Fruit fly (Drosophila melanogaster) whole organism, embryonic: ENCODE results near the gene VhaSFD.

Source experiments
- CG10267 ChIP-seq: fragments of 200-800 bp; sonication (Bioruptor generic); optimal IDR thresholded peaks from 2 replicates; lab custom pipeline; 2018; ENCODE audit warnings: missing biosample characterization, mild to moderate bottlenecking, missing genetic modification characterization, moderate library complexity
- CG10543 ChIP-seq: fragments of 200-800 bp; sonication (Bioruptor generic); optimal IDR thresholded peaks from 3 replicates; lab custom pipeline; 2017; ENCODE audit warnings: missing biosample characterization, mild to moderate bottlenecking, missing genetic modification characterization, moderate library complexity
- CG10979 ChIP-seq: fragments of 200-800 bp; sonication (Bioruptor generic); optimal IDR thresholded peaks from 2 replicates; lab custom pipeline; 2018; ENCODE audit warnings: missing biosample characterization, mild to moderate bottlenecking, missing genetic modification characterization, moderate library complexity
- CG13424 ChIP-seq: fragments of 200-800 bp; sonication (Bioruptor generic); optimal IDR thresholded peaks from 2 replicates; lab custom pipeline; 2019; ENCODE audit warnings: missing biosample characterization, mild to moderate bottlenecking, missing genetic modification characterization, moderate library complexity
- CG13894 ChIP-seq: fragments of 200-800 bp; sonication (Bioruptor generic); optimal IDR thresholded peaks from 3 replicates; lab custom pipeline; 2018; ENCODE audit warnings: missing biosample characterization, mild to moderate bottlenecking, missing genetic modification characterization, moderate library complexity
- CG14050 ChIP-seq: fragments of 200-800 bp; sonication (Bioruptor generic); IDR thresholded peaks from 3 replicates; pipeline ENCODE4 v1.3.6; 2022; ENCODE audit warnings: missing biosample characterization, missing genetic modification characterization
- CG16863 ChIP-seq: fragments of 200-800 bp; sonication (Bioruptor generic); optimal IDR thresholded peaks from 3 replicates; lab custom pipeline; 2016; ENCODE audit warnings: missing biosample characterization, missing genetic modification characterization
- CG17361 ChIP-seq: fragments of 200-800 bp; sonication (Bioruptor generic); IDR thresholded peaks from 3 replicates; pipeline ENCODE4 v1.3.6; 2022; ENCODE audit warnings: missing biosample characterization, missing genetic modification characterization
- CG18262 ChIP-seq: fragments of 200-800 bp; optimal IDR thresholded peaks from 3 replicates; lab custom pipeline; 2019; ENCODE audit warnings: missing biosample characterization, mild to moderate bottlenecking, missing genetic modification characterization, moderate library complexity
- CG18476 ChIP-seq: fragments of 200-800 bp; sonication (Bioruptor generic); optimal IDR thresholded peaks from 2 replicates; lab custom pipeline; 2016; ENCODE audit warnings: missing biosample characterization, mild to moderate bottlenecking, missing genetic modification characterization
- CG2120 ChIP-seq: fragments of 200-800 bp; sonication (Bioruptor generic); optimal IDR thresholded peaks from 3 replicates; lab custom pipeline; 2016; ENCODE audit warnings: missing biosample characterization, missing genetic modification characterization
- CG33213 ChIP-seq: fragments of 200-800 bp; sonication (Bioruptor generic); optimal IDR thresholded peaks from 3 replicates; lab custom pipeline; 2016; ENCODE audit warnings: missing biosample characterization, missing genetic modification characterization
- CG4404 ChIP-seq: fragments of 200-800 bp; sonication (Bioruptor generic); IDR thresholded peaks from 2 replicates; pipeline ENCODE4 v1.3.6; 2022; ENCODE audit warnings: missing biosample characterization, missing genetic modification characterization
- CG6683 ChIP-seq: fragments of 200-800 bp; sonication (Bioruptor generic); optimal IDR thresholded peaks from 2 replicates; lab custom pipeline; 2017; ENCODE audit warnings: missing biosample characterization, mild to moderate bottlenecking, missing genetic modification characterization, missing genetic modification reagents
- CG7556 ChIP-seq: fragments of 200-800 bp; sonication (Bioruptor generic); optimal IDR thresholded peaks from 2 replicates; lab custom pipeline; 2017; ENCODE audit warnings: missing biosample characterization, mild to moderate bottlenecking, missing genetic modification characterization
- CG9932 ChIP-seq: fragments of 200-800 bp; sonication (Bioruptor generic); IDR thresholded peaks from 2 replicates; pipeline ENCODE4 v1.3.6; 2022; ENCODE audit warnings: missing biosample characterization, missing genetic modification characterization
- Dbx ChIP-seq: fragments of 200-800 bp; sonication (Bioruptor generic); IDR thresholded peaks from 3 replicates; pipeline ENCODE4 v1.3.6; 2022; ENCODE audit warnings: missing biosample characterization, missing genetic modification characterization
- Dp ChIP-seq: fragments of 200-800 bp; sonication (Bioruptor generic); optimal IDR thresholded peaks from 2 replicates; lab custom pipeline; 2018; ENCODE audit warnings: missing biosample characterization, mild to moderate bottlenecking, missing genetic modification characterization, moderate library complexity
- Fer1 ChIP-seq: fragments of 200-800 bp; sonication (Bioruptor generic); optimal IDR thresholded peaks from 2 replicates; lab custom pipeline; 2017; ENCODE audit warnings: missing biosample characterization, mild to moderate bottlenecking, missing genetic modification characterization
- GATAe ChIP-seq: fragments of 200-800 bp; sonication (Bioruptor generic); conservative IDR thresholded peaks from 2 replicates; pipeline ENCODE4 v1.3.6; 2022; ENCODE audit warnings: missing biosample characterization, missing genetic modification characterization
- HLH3B ChIP-seq: fragments of 200-800 bp; sonication (Bioruptor generic); IDR thresholded peaks from 2 replicates; pipeline ENCODE4 v1.3.6; 2022; ENCODE audit warnings: missing biosample characterization, missing genetic modification characterization
- Hr3 ChIP-seq: fragments of 200-800 bp; sonication (Bioruptor generic); optimal IDR thresholded peaks from 3 replicates; lab custom pipeline; 2016; ENCODE audit warnings: missing biosample characterization, missing genetic modification characterization
- Hr39 ChIP-seq: fragments of >200 bp; optimal IDR thresholded peaks from 2 replicates; lab custom pipeline; 2017
- Nf-YB ChIP-seq: fragments of 200-800 bp; sonication (Bioruptor generic); optimal IDR thresholded peaks from 3 replicates; lab custom pipeline; 2019; ENCODE audit warnings: missing biosample characterization, mild to moderate bottlenecking, missing genetic modification characterization, moderate library complexity
- NfI ChIP-seq: fragments of 200-800 bp; sonication (Bioruptor generic); optimal IDR thresholded peaks from 3 replicates; lab custom pipeline; 2018; ENCODE audit warnings: missing biosample characterization, mild to moderate bottlenecking, missing genetic modification characterization, moderate library complexity
- Oaz ChIP-seq: fragments of 200-800 bp; sonication (Bioruptor generic); IDR thresholded peaks from 2 replicates; pipeline ENCODE4 v1.3.6; 2022; ENCODE audit warnings: missing biosample characterization, missing genetic modification characterization
- Rx ChIP-seq: fragments of 200-800 bp; sonication (Bioruptor generic); IDR thresholded peaks from 2 replicates; pipeline ENCODE4 v1.3.6; 2022; ENCODE audit warnings: missing biosample characterization, missing genetic modification characterization
- Sox100B ChIP-seq: fragments of 200-800 bp; sonication (Bioruptor generic); optimal IDR thresholded peaks from 3 replicates; lab custom pipeline; 2018; ENCODE audit warnings: missing biosample characterization, mild to moderate bottlenecking, missing genetic modification characterization
- br ChIP-seq: fragments of >200 bp; optimal IDR thresholded peaks from 2 replicates; lab custom pipeline; 2017
- corto ChIP-seq: fragments of 200-800 bp; sonication (Bioruptor generic); optimal IDR thresholded peaks from 2 replicates; lab custom pipeline; 2016; ENCODE audit warnings: missing biosample characterization, mild to moderate bottlenecking, missing genetic modification characterization, moderate library complexity
- da ChIP-seq: fragments of 200-800 bp; sonication (Bioruptor generic); optimal IDR thresholded peaks from 2 replicates; lab custom pipeline; 2016; ENCODE audit warnings: missing biosample characterization, missing genetic modification characterization
- dm ChIP-seq: fragments of 200-800 bp; sonication (Bioruptor generic); optimal IDR thresholded peaks from 3 replicates; lab custom pipeline; 2016; ENCODE audit warnings: missing biosample characterization, missing genetic modification characterization
- fru ChIP-seq: fragments of >200 bp; optimal IDR thresholded peaks from 2 replicates; lab custom pipeline; 2017
- hkb ChIP-seq, 2 experiments: fragments of 200-800 bp in 1 of 2; fragments of >200 bp in 1 of 2; sonication (Bioruptor generic) in 1 of 2; IDR thresholded peaks in 1 of 2; optimal IDR thresholded peaks in 1 of 2; 2 replicates each; pipeline versions ENCODE4 v1.3.6 to Lab custom; 2017 to 2022; ENCODE audit warnings: missing biosample characterization in 1 of 2, missing genetic modification characterization in 1 of 2
- hth ChIP-seq: fragments of >200 bp; optimal IDR thresholded peaks from 2 replicates; lab custom pipeline; 2017; ENCODE audit warnings: inconsistent platforms
- luna ChIP-seq: fragments of 200-800 bp; sonication (Bioruptor generic); optimal IDR thresholded peaks from 2 replicates; lab custom pipeline; 2016; ENCODE audit warnings: missing biosample characterization, missing genetic modification characterization
- mirr ChIP-seq: fragments of 200-800 bp; sonication (Bioruptor generic); optimal IDR thresholded peaks from 3 replicates; lab custom pipeline; 2018; ENCODE audit warnings: missing biosample characterization, mild to moderate bottlenecking, missing genetic modification characterization
- nau ChIP-seq: fragments of 200-800 bp; sonication (Bioruptor generic); optimal IDR thresholded peaks from 3 replicates; lab custom pipeline; 2017; ENCODE audit warnings: missing biosample characterization, mild to moderate bottlenecking, missing genetic modification characterization, missing genetic modification reagents
- oc ChIP-seq: fragments of 200-800 bp; sonication (Bioruptor generic); optimal IDR thresholded peaks from 2 replicates; lab custom pipeline; 2018; ENCODE audit warnings: missing biosample characterization, mild to moderate bottlenecking, missing genetic modification characterization, moderate library complexity
- onecut ChIP-seq: fragments of 200-800 bp; sonication (Bioruptor generic); IDR thresholded peaks from 2 replicates; pipeline ENCODE4 v1.3.6; 2022; ENCODE audit warnings: missing biosample characterization, missing genetic modification characterization
- org-1 ChIP-seq: fragments of 200-800 bp; sonication (Bioruptor generic); optimal IDR thresholded peaks from 2 replicates; lab custom pipeline; 2017; ENCODE audit warnings: missing biosample characterization, missing genetic modification characterization
- phol ChIP-seq: fragments of 200-800 bp; sonication (Bioruptor generic); optimal IDR thresholded peaks from 3 replicates; lab custom pipeline; 2018; ENCODE audit warnings: missing biosample characterization, mild to moderate bottlenecking, missing genetic modification characterization, moderate library complexity
- pum ChIP-seq: fragments of 200-800 bp; sonication (Bioruptor generic); optimal IDR thresholded peaks from 2 replicates; lab custom pipeline; 2016; ENCODE audit warnings: missing biosample characterization, missing genetic modification characterization
- row ChIP-seq: fragments of 200-800 bp; sonication (Bioruptor generic); IDR thresholded peaks from 3 replicates; pipeline ENCODE4 v1.3.6; 2022; ENCODE audit warnings: missing biosample characterization, missing genetic modification characterization
- sd ChIP-seq: fragments of 200-800 bp; sonication (Bioruptor generic); optimal IDR thresholded peaks from 3 replicates; lab custom pipeline; 2018; ENCODE audit warnings: missing biosample characterization, mild to moderate bottlenecking, missing genetic modification characterization, moderate library complexity
- sens ChIP-seq: fragments of 200-800 bp; sonication (Bioruptor generic); peaks from one replicate; lab custom pipeline; 2016; ENCODE audit warnings: missing biosample characterization, missing genetic modification characterization
- sim ChIP-seq: fragments of 200-800 bp; sonication (Bioruptor generic); IDR thresholded peaks from 2 replicates; pipeline ENCODE4 v1.3.6; 2022; ENCODE audit warnings: missing biosample characterization, missing genetic modification characterization
- sob ChIP-seq: fragments of 200-800 bp; sonication (Bioruptor generic); IDR thresholded peaks from 2 replicates; pipeline ENCODE4 v1.3.6; 2022; ENCODE audit warnings: missing biosample characterization, missing genetic modification characterization
- unpg ChIP-seq: fragments of 200-800 bp; sonication (Bioruptor generic); optimal IDR thresholded peaks from 3 replicates; lab custom pipeline; 2018; ENCODE audit warnings: missing biosample characterization, mild to moderate bottlenecking, missing genetic modification characterization, moderate library complexity
- zen ChIP-seq: fragments of 200-800 bp; sonication (Bioruptor generic); optimal IDR thresholded peaks from 3 replicates; lab custom pipeline; 2018; ENCODE audit warnings: missing biosample characterization, mild to moderate bottlenecking, missing genetic modification characterization, moderate library complexity

VhaSFD gene

dm6 chr2L:16715841-16716701 lies 11.6 kb downstream of the VhaSFD start, which contains the start of the genes Cyt-c-d and CG31808 (continued):
- TF ChIP-seq sob (peak; percentile 98), sim (GFP tag; lab: Robert Waterston, UW) (peak; percentile 93), Dp (peak; percentile 11), br (lab: Kevin White, UChicago) (no peak), CG33213 (GFP tag; lab: Kevin White, UChicago) (peak; percentile 89), hkb (optimal IDR thresholded peaks at IDR 0.05; lab: Kevin White, UChicago) (no peak), hkb (GFP tag; IDR thresholded peaks at IDR 0.05; lab: Robert Waterston, UW) (peak; percentile 98), luna (GFP tag; lab: Kevin White, UChicago) (peak; percentile 65), unpg (GFP tag; lab: Kevin White, UChicago) (peak; percentile 98), CG6683 (GFP tag; lab: Kevin White, UChicago) (peak; percentile 95), hth (no peak), mirr (GFP tag; lab: Kevin White, UChicago) (peak; percentile 69), sens (GFP tag; lab: Kevin White, UChicago) (peak; percentile 100), HLH3B (GFP tag; lab: Robert Waterston, UW) (peak; percentile 98), CG13894 (tag; lab: Kevin White, UChicago) (peak; percentile 2), org-1 (GFP tag; lab: Kevin White, UChicago) (peak; percentile 97), CG18476 (GFP tag; lab: Kevin White, UChicago) (peak; percentile 96), dm (GFP tag; lab: Kevin White, UChicago) (peak; percentile 86), NfI (GFP tag; lab: Kevin White, UChicago) (peak; percentile 97), phol (tag; lab: Kevin White, UChicago) (peak; percentile 97), nau (GFP tag; lab: Kevin White, UChicago) (peak; percentile 98), CG17361 (GFP tag; lab: Robert Waterston, UW) (peak; percentile 96), Oaz (GFP tag; lab: Robert Waterston, UW) (peak; percentile 94), row (GFP tag; lab: Robert Waterston, UW) (peak; percentile 99), Sox100B (peak; percentile 96), CG4404 (peak; percentile 87), pum (peak; percentile 90), GATAe (GFP tag; lab: Robert Waterston, UW) (peak; percentile 86), CG10267 (tag; lab: Kevin White, UChicago) (peak; percentile 91), CG7556 (GFP tag; lab: Kevin White, UChicago) (peak; percentile 99), da (GFP tag; lab: Kevin White, UChicago) (peak; percentile 87), CG10979 (tag; lab: Kevin White, UChicago) (peak; percentile 98), CG2120 (GFP tag; lab: Kevin White, UChicago) (peak; percentile 97), sd (peak; percentile 83), zen (tag; lab: Kevin White, UChicago) (peak; percentile 86), Hr3 (GFP tag; lab: Kevin White, UChicago) (peak; percentile 96), oc (tag; lab: Kevin White, UChicago) (peak; percentile 99), Fer1 (GFP tag; lab: Kevin White, UChicago) (peak; percentile 97), Rx (GFP tag; lab: Robert Waterston, UW) (peak; percentile 94), CG14050 (GFP tag; lab: Robert Waterston, UW) (peak; percentile 98), corto (peak; percentile 89), fru (lab: Kevin White, UChicago) (no peak), onecut (GFP tag; lab: Robert Waterston, UW) (peak; percentile 94), Nf-YB (GFP tag; lab: Kevin White, UChicago) (peak; percentile 86), CG10543 (GFP tag; lab: Kevin White, UChicago) (peak; percentile 93), CG16863 (GFP tag; lab: Kevin White, UChicago) (peak; percentile 94), CG18262 (peak; percentile 98), CG9932 (GFP tag; lab: Robert Waterston, UW) (peak; percentile 84), CG13424 (tag; lab: Kevin White, UChicago) (peak; percentile 98), Dbx (GFP tag; lab: Robert Waterston, UW) (peak; percentile 90), Hr39 (lab: Kevin White, UChicago) (no peak)
